Fruit fly (Drosophila melanogaster): Measurements from ENCODE around the gene CG5103.

- no peak for TF ChIP-seq CG8478 (optimal IDR thresholded peaks at IDR 0.05)
- TF ChIP-seq CTCF (optimal IDR thresholded peaks at IDR 0.05), result no peak
These were observed 45.2 kb downstream of the CG5103 start for dm6 chr3L:18248815-18249214.

Data from S2 (cell line).